Fruit fly (Drosophila melanogaster): ENCODE results near the gene CG8607.
A peak's percentile ranks its signal among the peaks of the same experiment; 100 is the strongest.

The CG8607 gene

dm6 chr3L:7344001-7344400 is 24.1 kb downstream of the CG8607 start:
- no peak for TF ChIP-seq CG3847 (GFP tag; IDR thresholded peaks at IDR 0.05)
- TF ChIP-seq lab (GFP tag; optimal IDR thresholded peaks at IDR 0.05), result peak; percentile 8
- TF ChIP-seq exex (tag; optimal IDR thresholded peaks at IDR 0.05), result peak; percentile 96
- TF ChIP-seq CG4854 (GFP tag; optimal IDR thresholded peaks at IDR 0.05), result no peak
- peak; percentile 91 for TF ChIP-seq mirr (GFP tag; optimal IDR thresholded peaks at IDR 0.05)
- peak in 1 of 2 experiments; percentile 24 for TF ChIP-seq Pdp1 (GFP tag; optimal IDR thresholded peaks at IDR 0.05)
- TF ChIP-seq CG15479 (GFP tag; optimal IDR thresholded peaks at IDR 0.05), result peak; percentile 69
- TF ChIP-seq CG13296 (GFP tag; optimal IDR thresholded peaks at IDR 0.05), result peak; percentile 17
- peak; percentile 68 for TF ChIP-seq cwo (GFP tag; optimal IDR thresholded peaks at IDR 0.05)
- peak; percentile 38 for TF ChIP-seq sug (tag; optimal IDR thresholded peaks at IDR 0.05)
- TF ChIP-seq CG34376 (GFP tag; optimal IDR thresholded peaks at IDR 0.05), result peak; percentile 77
- no peak for TF ChIP-seq YL-1 (GFP tag; optimal IDR thresholded peaks at IDR 0.05)

- TF ChIP-seq CG17328 (GFP tag; IDR thresholded peaks at IDR 0.05), result no peak
- TF ChIP-seq CG17802 (tag; optimal IDR thresholded peaks at IDR 0.05), result no peak
- TF ChIP-seq CG9817 (tag; optimal IDR thresholded peaks at IDR 0.05), result no peak
- no peak for TF ChIP-seq sisA (GFP tag; IDR thresholded peaks at IDR 0.05)
- TF ChIP-seq CG2889 (GFP tag; IDR thresholded peaks at IDR 0.05), result no peak
- peak in 1 of 2 experiments; percentile 10 for TF ChIP-seq Pdp1 (GFP tag; optimal IDR thresholded peaks at IDR 0.05)
- TF ChIP-seq tio (GFP tag; optimal IDR thresholded peaks at IDR 0.05), result no peak
- TF ChIP-seq nom (GFP tag; optimal IDR thresholded peaks at IDR 0.05), result peak; percentile 88
- no peak; the same call in 2 of the 3 replicates for TF ChIP-seq so (GFP tag; IDR thresholded peaks at IDR 0.05)
- peak in 1 of 2 experiments; percentile 29 for TF ChIP-seq Eip74EF (GFP tag; optimal IDR thresholded peaks at IDR 0.05)
- TF ChIP-seq Nf-YB (GFP tag; optimal IDR thresholded peaks at IDR 0.05), result peak; percentile 70
- TF ChIP-seq CG11695 (GFP tag; IDR thresholded peaks at IDR 0.05), result 0 out of 3 replicates have a peak, but pooled peaks have one; percentile 17
- no peak for TF ChIP-seq D19B (GFP tag; optimal IDR thresholded peaks at IDR 0.05)
- TF ChIP-seq CG30020 (tag; optimal IDR thresholded peaks at IDR 0.05), result no peak
- TF ChIP-seq CG6765 (GFP tag; optimal IDR thresholded peaks at IDR 0.05), result peak; percentile 31
- TF ChIP-seq mirr (GFP tag; optimal IDR thresholded peaks at IDR 0.05), result peak; percentile 67
- TF ChIP-seq CG6813 (GFP tag; optimal IDR thresholded peaks at IDR 0.05), result peak; percentile 14
- TF ChIP-seq sd (tag; optimal IDR thresholded peaks at IDR 0.05), result no peak
- TF ChIP-seq CG8765 (GFP tag; IDR thresholded peaks at IDR 0.05), result peak; percentile 71; the same call in 1 of the 2 replicates
- TF ChIP-seq hbn (GFP tag; IDR thresholded peaks at IDR 0.05; ENCODE audit: partially characterized antibody), result no peak
- no peak for TF ChIP-seq CG1792 (GFP tag; optimal IDR thresholded peaks at IDR 0.05)
- no peak for TF ChIP-seq Bteb2 (GFP tag; optimal IDR thresholded peaks at IDR 0.05)
- no peak for TF ChIP-seq Elba2 (GFP tag; optimal IDR thresholded peaks at IDR 0.05)
- TF ChIP-seq gsb (GFP tag; IDR thresholded peaks at IDR 0.05), result peak; percentile 35; the same call in 1 of the 2 replicates
- TF ChIP-seq gfzf (GFP tag; optimal IDR thresholded peaks at IDR 0.05), result peak; percentile 0
- TF ChIP-seq CG10209 (GFP tag; optimal IDR thresholded peaks at IDR 0.05), result no peak
- no peak for TF ChIP-seq CG17361 (GFP tag; IDR thresholded peaks at IDR 0.05)
- TF ChIP-seq dan (GFP tag; IDR thresholded peaks at IDR 0.05), result no peak
- TF ChIP-seq Dad (GFP tag; optimal IDR thresholded peaks at IDR 0.05), result no peak
- no peak for TF ChIP-seq Xbp1 (GFP tag; optimal IDR thresholded peaks at IDR 0.05)
- TF ChIP-seq kni (GFP tag; optimal IDR thresholded peaks at IDR 0.05), result peak; percentile 89
- no peak for TF ChIP-seq tap (tag; optimal IDR thresholded peaks at IDR 0.05)
- TF ChIP-seq HLH3B (GFP tag; IDR thresholded peaks at IDR 0.05), result peak; percentile 49; the same call in 1 of the 2 replicates
- TF ChIP-seq Jarid2 (GFP tag; optimal IDR thresholded peaks at IDR 0.05), result peak; percentile 92
- no peak for TF ChIP-seq Sry-δ (GFP tag; optimal IDR thresholded peaks at IDR 0.05)
- TF ChIP-seq CG18476 (GFP tag; optimal IDR thresholded peaks at IDR 0.05), result no peak
- no peak for TF ChIP-seq sima (GFP tag; optimal IDR thresholded peaks at IDR 0.05)
- peak; percentile 39 for TF ChIP-seq CG2875 (GFP tag; optimal IDR thresholded peaks at IDR 0.05)
These were observed 25.1 kb downstream of the CG8607 start, which contains the start of gene Cln7 for dm6 chr3L:7344965-7345427. Gene Cln7 (minus strand): TSS chr3L:7345183.
